Worm (Caenorhabditis elegans) whole organism, midembryonic: ENCODE results near the gene gcc-2.
A peak's percentile ranks its signal among the peaks of the same experiment; 100 is the strongest.

Source experiments
- T22C8.4 ChIP-seq: fragments of 200-800 bp; sonication (Bioruptor generic); IDR thresholded peaks from 2 replicates; pipeline ENCODE4 v1.3.6; 2022; ENCODE audit warnings: missing genetic modification characterization, missing compliant biosample characterization
- cog-1 ChIP-seq: sonication (generic microtip); optimal IDR thresholded peaks from 2 replicates; lab custom pipeline; 2016; ENCODE audit warnings: missing genetic modification characterization, missing compliant biosample characterization
- flt-1 ChIP-seq: fragments of 200-800 bp; sonication (Bioruptor generic); IDR thresholded peaks from 2 replicates; pipeline ENCODE4 v1.3.6; 2022; ENCODE audit warnings: missing genetic modification characterization, missing compliant biosample characterization
- klf-2 ChIP-seq: fragments of 200-800 bp; sonication (Bioruptor generic); conservative IDR thresholded peaks from 2 replicates; pipeline ENCODE4 v1.3.6; 2022; ENCODE audit warnings: missing genetic modification reagents, missing genetic modification characterization, missing compliant biosample characterization
- med-1 ChIP-seq: sonication (generic microtip); optimal IDR thresholded peaks from 2 replicates; lab custom pipeline; 2017; ENCODE audit warnings: missing genetic modification characterization, mild to moderate bottlenecking, missing compliant biosample characterization, antibody characterized with exemption, missing genetic modification reagents; ENCODE audit not compliant: insufficient read depth
- ref-1 ChIP-seq: fragments of 200-800 bp; sonication (Bioruptor generic); conservative IDR thresholded peaks from 2 replicates; pipeline ENCODE4 v1.3.6; 2022; ENCODE audit warnings: missing genetic modification reagents, missing genetic modification characterization, missing compliant biosample characterization
- tab-1 ChIP-seq: fragments of 200-800 bp; sonication (Bioruptor generic); IDR thresholded peaks from 2 replicates; pipeline ENCODE4 v1.3.6; 2022; ENCODE audit warnings: missing genetic modification characterization, missing compliant biosample characterization
- ztf-23 ChIP-seq: fragments of 200-800 bp; sonication (Bioruptor generic); IDR thresholded peaks from 2 replicates; pipeline ENCODE4 v1.3.6; 2022; ENCODE audit warnings: missing genetic modification reagents, missing genetic modification characterization, missing compliant biosample characterization
- ztf-29 ChIP-seq: fragments of 200-800 bp; sonication (Bioruptor generic); IDR thresholded peaks from 2 replicates; pipeline ENCODE4 v1.3.6; 2022; ENCODE audit warnings: missing genetic modification reagents, missing genetic modification characterization, missing compliant biosample characterization

gcc-2 gene

ce11 chrIII:9779080-9779479 lies 17.1 kb upstream of the gcc-2 start:
- no peak for TF ChIP-seq T22C8.4 (GFP tag; lab: Robert Waterston, UW)
- no peak for TF ChIP-seq ztf-29 (GFP tag; lab: Robert Waterston, UW)
- TF ChIP-seq cog-1 (tag; lab: Kevin White, UChicago), result no peak
- TF ChIP-seq ztf-23 (GFP tag; lab: Robert Waterston, UW), result no peak
- no peak for TF ChIP-seq med-1 (GFP tag; lab: Kevin White, UChicago)
- no peak for TF ChIP-seq ref-1
- TF ChIP-seq tab-1 (GFP tag; lab: Robert Waterston, UW), result no peak
- no peak for TF ChIP-seq klf-2 (GFP tag; lab: Robert Waterston, UW)
- TF ChIP-seq flt-1 (GFP tag; lab: Robert Waterston, UW), result no peak

ce11 chrIII:9776323-9776722 lies 14.4 kb upstream of the gcc-2 start, which contains the start of gene usp-46:
usp-46 (plus strand) TSS chrIII:9776623.
- 0 out of 2 replicates have a peak, but pooled peaks have one; percentile 39 for TF ChIP-seq flt-1 (GFP tag; lab: Robert Waterston, UW)
- TF ChIP-seq ztf-23 (GFP tag; lab: Robert Waterston, UW), result no peak
- TF ChIP-seq klf-2 (GFP tag; lab: Robert Waterston, UW), result no peak
- TF ChIP-seq tab-1 (GFP tag; lab: Robert Waterston, UW), result no peak
- TF ChIP-seq ztf-29 (GFP tag; lab: Robert Waterston, UW), result no peak
- no peak for TF ChIP-seq T22C8.4 (GFP tag; lab: Robert Waterston, UW)

- TF ChIP-seq klf-2 (GFP tag; lab: Robert Waterston, UW) (no peak), flt-1 (GFP tag; lab: Robert Waterston, UW) (no peak), tab-1 (GFP tag; lab: Robert Waterston, UW) (no peak), cog-1 (tag; lab: Kevin White, UChicago) (no peak), ztf-23 (GFP tag; lab: Robert Waterston, UW) (no peak), ztf-29 (GFP tag; lab: Robert Waterston, UW) (no peak), T22C8.4 (GFP tag; lab: Robert Waterston, UW) (no peak), med-1 (GFP tag; lab: Kevin White, UChicago) (no peak), ref-1 (no peak)
These were observed 14.0 kb upstream of the gcc-2 start for ce11 chrIII:9775916-9776315.

- no peak for TF ChIP-seq tab-1 (GFP tag; lab: Robert Waterston, UW)
- no peak for TF ChIP-seq klf-2 (GFP tag; lab: Robert Waterston, UW)
- no peak for TF ChIP-seq med-1 (GFP tag; lab: Kevin White, UChicago)
- no peak for TF ChIP-seq T22C8.4 (GFP tag; lab: Robert Waterston, UW)
- no peak for TF ChIP-seq ztf-29 (GFP tag; lab: Robert Waterston, UW)
- TF ChIP-seq flt-1 (GFP tag; lab: Robert Waterston, UW), result no peak
- TF ChIP-seq ref-1, result no peak
- no peak for TF ChIP-seq cog-1 (tag; lab: Kevin White, UChicago)
- TF ChIP-seq ztf-23 (GFP tag; lab: Robert Waterston, UW), result no peak
These were observed 10.5 kb upstream of the gcc-2 start for ce11 chrIII:9772394-9772793.

ce11 chrIII:9770590-9770989 lies 8.6 kb upstream of the gcc-2 start:
- TF ChIP-seq klf-2 (GFP tag; lab: Robert Waterston, UW), result no peak

ce11 chrIII:9768023-9768422 lies 6.1 kb upstream of the gcc-2 start:
- TF ChIP-seq ref-1 (no peak), flt-1 (GFP tag; lab: Robert Waterston, UW) (0 out of 2 replicates have a peak, but pooled peaks have one; percentile 50)

- TF ChIP-seq T22C8.4 (GFP tag; lab: Robert Waterston, UW) (no peak), flt-1 (GFP tag; lab: Robert Waterston, UW) (0 out of 2 replicates have a peak, but pooled peaks have one; percentile 59), klf-2 (GFP tag; lab: Robert Waterston, UW) (no peak), cog-1 (tag; lab: Kevin White, UChicago) (no peak), ztf-23 (GFP tag; lab: Robert Waterston, UW) (no peak), ref-1 (no peak), med-1 (GFP tag; lab: Kevin White, UChicago) (no peak), ztf-29 (GFP tag; lab: Robert Waterston, UW) (no peak)
These were observed 5.2 kb upstream of the gcc-2 start for ce11 chrIII:9767095-9767494.

ce11 chrIII:9766175-9766574 lies 4.2 kb upstream of the gcc-2 start, which contains the start of gene cbp-1:
cbp-1 (plus strand) TSS chrIII:9766509.
- peak; percentile 88 for TF ChIP-seq T22C8.4 (GFP tag; lab: Robert Waterston, UW)
- TF ChIP-seq flt-1 (GFP tag; lab: Robert Waterston, UW), result no peak
- peak; percentile 16; the same call in 1 of the 2 replicates for TF ChIP-seq ztf-23 (GFP tag; lab: Robert Waterston, UW)

- TF ChIP-seq ref-1, result peak; percentile 60; the same call in 1 of the 2 replicates
- peak; percentile 83 for TF ChIP-seq ztf-23 (GFP tag; lab: Robert Waterston, UW)
- peak; percentile 77 for TF ChIP-seq tab-1 (GFP tag; lab: Robert Waterston, UW)
- peak; percentile 28 for TF ChIP-seq T22C8.4 (GFP tag; lab: Robert Waterston, UW)
- peak; percentile 96 for TF ChIP-seq flt-1 (GFP tag; lab: Robert Waterston, UW)
- TF ChIP-seq klf-2 (GFP tag; lab: Robert Waterston, UW), result peak; percentile 56; the same call in 1 of the 2 replicates
- peak; percentile 64 for TF ChIP-seq ztf-29 (GFP tag; lab: Robert Waterston, UW)
- TF ChIP-seq cog-1 (tag; lab: Kevin White, UChicago), result peak; percentile 97
- TF ChIP-seq med-1 (GFP tag; lab: Kevin White, UChicago), result no peak
These were observed 3.5 kb upstream of the gcc-2 start for ce11 chrIII:9765465-9765900.

ce11 chrIII:9764718-9765117 lies 2.8 kb upstream of the gcc-2 start:
- TF ChIP-seq ztf-23 (GFP tag; lab: Robert Waterston, UW) (no peak), med-1 (GFP tag; lab: Kevin White, UChicago) (no peak), tab-1 (GFP tag; lab: Robert Waterston, UW) (0 out of 2 replicates have a peak, but pooled peaks have one; percentile 59)
